Worm (Caenorhabditis elegans) whole organism, L1 larva: ENCODE data around the gene F56H9.8.

Experiments
- ama-1 ChIP-seq: fragments of 150-350 bp; optimal IDR thresholded peaks from 2 replicates; lab custom pipeline; 2014
- ces-1 ChIP-seq: fragments of 150-350 bp; optimal IDR thresholded peaks from 2 replicates; lab custom pipeline; 2014; ENCODE audit warnings: missing biosample characterization, missing genetic modification reagents, missing genetic modification characterization
- fkh-10 ChIP-seq: sonication (generic microtip); optimal IDR thresholded peaks from 2 replicates; lab custom pipeline; 2017; ENCODE audit warnings: missing biosample characterization, missing genetic modification reagents, missing genetic modification characterization
- mdl-1 ChIP-seq, 2 experiments: fragments of 150-350 bp; optimal IDR thresholded peaks; 2 replicates each; lab custom pipeline; 2014 to 2017; ENCODE audit warnings: missing biosample characterization in 2 of 2, missing genetic modification characterization in 2 of 2, inconsistent platforms in 1 of 2
- nhr-237 ChIP-seq: fragments of 150-350 bp; optimal IDR thresholded peaks from 2 replicates; lab custom pipeline; 2014; ENCODE audit warnings: missing biosample characterization, missing genetic modification characterization
- nhr-76 ChIP-seq: sonication (generic microtip); optimal IDR thresholded peaks from 2 replicates; lab custom pipeline; 2017; ENCODE audit warnings: missing biosample characterization, missing genetic modification characterization
- nhr-84 ChIP-seq: sonication (generic microtip); optimal IDR thresholded peaks from 2 replicates; lab custom pipeline; 2017; ENCODE audit warnings: missing biosample characterization, missing genetic modification characterization
- snpc-4 ChIP-seq: fragments of 150-350 bp; optimal IDR thresholded peaks from 2 replicates; lab custom pipeline; 2014; ENCODE audit warnings: missing biosample characterization, missing genetic modification characterization
- sup-37 ChIP-seq: fragments of 200-800 bp; sonication (Bioruptor generic); optimal IDR thresholded peaks from 2 replicates; lab custom pipeline; 2018; ENCODE audit warnings: mild to moderate bottlenecking, missing genetic modification characterization, missing compliant biosample characterization
- tbx-2 ChIP-seq: sonication (generic microtip); optimal IDR thresholded peaks from 2 replicates; lab custom pipeline; 2016; ENCODE audit warnings: missing genetic modification characterization, missing compliant biosample characterization
- unc-98 ChIP-seq: fragments of 200-800 bp; sonication (Bioruptor generic); IDR thresholded peaks from 2 replicates; pipeline ENCODE4 v1.3.6; 2022; ENCODE audit warnings: missing genetic modification characterization, missing compliant biosample characterization
- ztf-11 ChIP-seq, 2 experiments: sonication (generic microtip); optimal IDR thresholded peaks; 2 replicates each; lab custom pipeline; 2016 to 2017; ENCODE audit warnings: missing genetic modification characterization in 2 of 2, missing biosample characterization in 1 of 2, missing compliant biosample characterization in 1 of 2
- ztf-4 ChIP-seq: fragments of 150-350 bp; optimal IDR thresholded peaks from 2 replicates; lab custom pipeline; 2014; ENCODE audit warnings: missing biosample characterization, missing genetic modification characterization

- TF ChIP-seq sup-37 (GFP tag; lab: Kevin White, UChicago) (no peak), nhr-84 (tag; lab: Kevin White, UChicago) (no peak), ces-1 (GFP tag; lab: Kevin White, UChicago) (no peak), ama-1 (lab: Kevin White, UChicago) (no peak), nhr-237 (tag; lab: Kevin White, UChicago) (no peak), snpc-4 (no peak), ztf-4 (tag; lab: Kevin White, UChicago) (no peak), unc-98 (GFP tag; lab: Robert Waterston, UW) (no peak), mdl-1 (tag; optimal IDR thresholded peaks at IDR 0.05; lab: Kevin White, UChicago) (no peak), fkh-10 (GFP tag; lab: Kevin White, UChicago) (no peak), nhr-76 (no peak), ztf-11 (tag; optimal IDR thresholded peaks at IDR 0.05; lab: Kevin White, UChicago) (no peak), tbx-2 (tag; lab: Kevin White, UChicago) (no peak)
These were observed at the start of gene F56H9.8 for ce11 chrV:12644500-12644899.
